Worm (Caenorhabditis elegans): ENCODE measurements around the gene egal-1.

- no peak for TF ChIP-seq flt-1 (GFP tag; IDR thresholded peaks at IDR 0.05)
- no peak for TF ChIP-seq ama-1 (optimal IDR thresholded peaks at IDR 0.05)
- TF ChIP-seq pes-1 (GFP tag; IDR thresholded peaks at IDR 0.05) = no peak
- no peak for TF ChIP-seq F13C5.2 (tag; optimal IDR thresholded peaks at IDR 0.05)
- no peak for TF ChIP-seq hmg-4 (GFP tag; optimal IDR thresholded peaks at IDR 0.05)
- no peak for TF ChIP-seq tbx-11 (GFP tag; IDR thresholded peaks at IDR 0.05)
These were observed 7.1 kb upstream of the egal-1 start for ce11 chrIV:5817459-5817858.
